Worm (Caenorhabditis elegans) whole organism, L3 larva: Measurements from ENCODE around the gene Y47D7A.2.

Experiments used
- R02D3.7 ChIP-seq: fragments of 150-350 bp; optimal IDR thresholded peaks from 2 replicates; lab custom pipeline; 2014; ENCODE audit warnings: missing biosample characterization, missing genetic modification characterization
- ZK546.5 ChIP-seq: sonication (generic microtip); optimal IDR thresholded peaks from 2 replicates; lab custom pipeline; 2017; ENCODE audit warnings: missing biosample characterization, missing genetic modification characterization
- aly-2 ChIP-seq: fragments of 150-350 bp; optimal IDR thresholded peaks from 2 replicates; lab custom pipeline; 2014; ENCODE audit warnings: missing biosample characterization, missing genetic modification characterization
- ama-1 ChIP-seq: fragments of 150-350 bp; optimal IDR thresholded peaks from 2 replicates; lab custom pipeline; 2018
- ceh-16 ChIP-seq: sonication (generic microtip); optimal IDR thresholded peaks from 2 replicates; lab custom pipeline; 2017; ENCODE audit warnings: missing biosample characterization, missing genetic modification characterization
- ceh-28 ChIP-seq: fragments of 150-350 bp; optimal IDR thresholded peaks from 2 replicates; lab custom pipeline; 2014; ENCODE audit warnings: missing biosample characterization, missing genetic modification reagents, missing genetic modification characterization
- ceh-82 ChIP-seq: fragments of 150-350 bp; optimal IDR thresholded peaks from 2 replicates; lab custom pipeline; 2014; ENCODE audit warnings: missing biosample characterization, missing genetic modification characterization
- daf-12 ChIP-seq: fragments of 150-350 bp; optimal IDR thresholded peaks from 2 replicates; lab custom pipeline; 2014; ENCODE audit warnings: missing biosample characterization, missing genetic modification reagents, missing genetic modification characterization
- egl-27 ChIP-seq: sonication (generic microtip); optimal IDR thresholded peaks from 4 replicates; lab custom pipeline; 2017; ENCODE audit warnings: missing biosample characterization, missing genetic modification reagents, missing genetic modification characterization
- egl-5 ChIP-seq: fragments of 150-350 bp; optimal IDR thresholded peaks from 2 replicates; lab custom pipeline; 2017; ENCODE audit warnings: missing biosample characterization, missing genetic modification reagents, missing genetic modification characterization, inconsistent platforms
- elt-1 ChIP-seq: fragments of 150-350 bp; optimal IDR thresholded peaks from 2 replicates; lab custom pipeline; 2014; ENCODE audit warnings: missing biosample characterization, missing genetic modification characterization
- elt-2 ChIP-seq: sonication (generic microtip); optimal IDR thresholded peaks from 2 replicates; lab custom pipeline; 2016; ENCODE audit warnings: missing genetic modification reagents, mild to moderate bottlenecking, missing genetic modification characterization, missing compliant biosample characterization
- elt-3 ChIP-seq, 3 experiments: fragments of 150-350 bp in 1 of 3; sonication (generic microtip) in 2 of 3; optimal IDR thresholded peaks; 2 replicates in 2 of 3; 4 replicates in 1 of 3; lab custom pipeline; 2014 to 2017; ENCODE audit warnings: missing biosample characterization in 3 of 3, missing genetic modification characterization in 3 of 3
- eor-1 ChIP-seq, 2 experiments: fragments of 150-350 bp; optimal IDR thresholded peaks; 2 replicates each; lab custom pipeline; 2014 to 2018; ENCODE audit warnings: missing biosample characterization in 2 of 2, missing genetic modification characterization in 2 of 2
- fkh-10 ChIP-seq: sonication (generic microtip); optimal IDR thresholded peaks from 2 replicates; lab custom pipeline; 2017; ENCODE audit warnings: missing biosample characterization, missing genetic modification reagents, missing genetic modification characterization
- fkh-2 ChIP-seq: fragments of 150-350 bp; optimal IDR thresholded peaks from 2 replicates; lab custom pipeline; 2014; ENCODE audit warnings: missing biosample characterization, missing genetic modification reagents, missing genetic modification characterization
- fos-1 ChIP-seq: fragments of 150-350 bp; optimal IDR thresholded peaks from 2 replicates; lab custom pipeline; 2014; ENCODE audit warnings: missing biosample characterization, missing genetic modification characterization
- hmg-11 ChIP-seq: sonication (generic microtip); optimal IDR thresholded peaks from 2 replicates; lab custom pipeline; 2016; ENCODE audit warnings: missing genetic modification characterization, missing compliant biosample characterization
- jun-1 ChIP-seq: fragments of 150-350 bp; optimal IDR thresholded peaks from 2 replicates; lab custom pipeline; 2014; ENCODE audit warnings: missing biosample characterization, missing genetic modification reagents, missing genetic modification characterization
- lin-15B ChIP-seq: fragments of 150-350 bp; optimal IDR thresholded peaks from 2 replicates; lab custom pipeline; 2014; ENCODE audit warnings: missing biosample characterization, missing genetic modification characterization
- lin-39 ChIP-seq: fragments of 150-350 bp; optimal IDR thresholded peaks from 2 replicates; lab custom pipeline; 2018; ENCODE audit warnings: missing biosample characterization, missing genetic modification reagents, missing genetic modification characterization
- mdl-1 ChIP-seq: fragments of 150-350 bp; optimal IDR thresholded peaks from 2 replicates; lab custom pipeline; 2014; ENCODE audit warnings: missing biosample characterization, missing genetic modification characterization
- mml-1 ChIP-seq: fragments of 150-350 bp; sonication (generic microtip); optimal IDR thresholded peaks from 3 replicates; lab custom pipeline; 2014; ENCODE audit warnings: missing biosample characterization, missing genetic modification characterization
- nfya-1 ChIP-seq: sonication (generic microtip); optimal IDR thresholded peaks from 2 replicates; lab custom pipeline; 2017; ENCODE audit warnings: missing genetic modification characterization, mild to moderate bottlenecking, missing compliant biosample characterization, antibody characterized with exemption, moderate library complexity; ENCODE audit not compliant: insufficient read depth
- nhr-11 ChIP-seq: fragments of 150-350 bp; optimal IDR thresholded peaks from 2 replicates; lab custom pipeline; 2014; ENCODE audit warnings: missing biosample characterization, missing genetic modification characterization
- nhr-12 ChIP-seq: fragments of 150-350 bp; optimal IDR thresholded peaks from 2 replicates; lab custom pipeline; 2014; ENCODE audit warnings: missing biosample characterization, missing genetic modification characterization
- nhr-23 ChIP-seq: fragments of 150-350 bp; optimal IDR thresholded peaks from 2 replicates; lab custom pipeline; 2014; ENCODE audit warnings: missing biosample characterization, missing genetic modification reagents, missing genetic modification characterization
- nhr-237 ChIP-seq: fragments of 150-350 bp; optimal IDR thresholded peaks from 2 replicates; lab custom pipeline; 2014; ENCODE audit warnings: missing biosample characterization, missing genetic modification characterization
- nhr-25 ChIP-seq: sonication (generic microtip); optimal IDR thresholded peaks from 2 replicates; lab custom pipeline; 2017; ENCODE audit warnings: missing biosample characterization, missing genetic modification characterization
- nhr-28 ChIP-seq: fragments of 150-350 bp; optimal IDR thresholded peaks from 2 replicates; lab custom pipeline; 2014; ENCODE audit warnings: missing biosample characterization, missing genetic modification characterization
- nhr-43 ChIP-seq: sonication (generic microtip); optimal IDR thresholded peaks from 2 replicates; lab custom pipeline; 2016; ENCODE audit warnings: mild to moderate bottlenecking, missing genetic modification characterization, missing compliant biosample characterization; ENCODE audit not compliant: poor library complexity, severe bottlenecking
- nhr-67 ChIP-seq: fragments of 150-350 bp; optimal IDR thresholded peaks from 2 replicates; lab custom pipeline; 2014; ENCODE audit warnings: missing biosample characterization, missing genetic modification characterization
- nhr-76 ChIP-seq: fragments of 150-350 bp; sonication (generic microtip); optimal IDR thresholded peaks from 5 replicates; lab custom pipeline; 2014; ENCODE audit warnings: missing biosample characterization, missing genetic modification characterization
- nhr-77 ChIP-seq: fragments of 150-350 bp; optimal IDR thresholded peaks from 2 replicates; lab custom pipeline; 2014; ENCODE audit warnings: missing biosample characterization, missing genetic modification characterization
- pha-4 ChIP-seq: fragments of 150-350 bp; optimal IDR thresholded peaks from 2 replicates; lab custom pipeline; 2014; ENCODE audit warnings: missing biosample characterization, missing genetic modification reagents, missing genetic modification characterization
- pqm-1 ChIP-seq: fragments of 150-350 bp; optimal IDR thresholded peaks from 2 replicates; lab custom pipeline; 2017; ENCODE audit warnings: missing biosample characterization, missing genetic modification characterization, inconsistent platforms
- sea-2 ChIP-seq: fragments of 150-350 bp; sonication (generic microtip); optimal IDR thresholded peaks from 4 replicates; lab custom pipeline; 2014; ENCODE audit warnings: missing biosample characterization, missing genetic modification reagents, missing genetic modification characterization
- skn-1 ChIP-seq: fragments of 150-350 bp; optimal IDR thresholded peaks from 2 replicates; lab custom pipeline; 2014; ENCODE audit warnings: missing biosample characterization, missing genetic modification characterization
- snpc-4 ChIP-seq: fragments of 150-350 bp; optimal IDR thresholded peaks from 2 replicates; lab custom pipeline; 2014; ENCODE audit warnings: missing biosample characterization, missing genetic modification characterization
- tbx-2 ChIP-seq: sonication (generic microtip); optimal IDR thresholded peaks from 2 replicates; lab custom pipeline; 2016; ENCODE audit warnings: mild to moderate bottlenecking, missing genetic modification characterization, missing compliant biosample characterization
- unc-39 ChIP-seq: sonication (generic microtip); optimal IDR thresholded peaks from 4 replicates; lab custom pipeline; 2017; ENCODE audit warnings: missing biosample characterization, missing genetic modification characterization
- unc-62 ChIP-seq: fragments of 150-350 bp; sonication (generic microtip); optimal IDR thresholded peaks from 4 replicates; lab custom pipeline; 2014; ENCODE audit warnings: missing biosample characterization, missing genetic modification reagents, missing genetic modification characterization
- zag-1 ChIP-seq: fragments of 150-350 bp; optimal IDR thresholded peaks from 2 replicates; lab custom pipeline; 2014; ENCODE audit warnings: missing biosample characterization, missing genetic modification characterization
- ztf-11 ChIP-seq: fragments of 150-350 bp; optimal IDR thresholded peaks from 2 replicates; lab custom pipeline; 2014; ENCODE audit warnings: missing biosample characterization, missing genetic modification characterization
- ztf-4 ChIP-seq: fragments of 150-350 bp; optimal IDR thresholded peaks from 2 replicates; lab custom pipeline; 2014; ENCODE audit warnings: missing biosample characterization, missing genetic modification characterization

Y47D7A.2 gene

DNA sequence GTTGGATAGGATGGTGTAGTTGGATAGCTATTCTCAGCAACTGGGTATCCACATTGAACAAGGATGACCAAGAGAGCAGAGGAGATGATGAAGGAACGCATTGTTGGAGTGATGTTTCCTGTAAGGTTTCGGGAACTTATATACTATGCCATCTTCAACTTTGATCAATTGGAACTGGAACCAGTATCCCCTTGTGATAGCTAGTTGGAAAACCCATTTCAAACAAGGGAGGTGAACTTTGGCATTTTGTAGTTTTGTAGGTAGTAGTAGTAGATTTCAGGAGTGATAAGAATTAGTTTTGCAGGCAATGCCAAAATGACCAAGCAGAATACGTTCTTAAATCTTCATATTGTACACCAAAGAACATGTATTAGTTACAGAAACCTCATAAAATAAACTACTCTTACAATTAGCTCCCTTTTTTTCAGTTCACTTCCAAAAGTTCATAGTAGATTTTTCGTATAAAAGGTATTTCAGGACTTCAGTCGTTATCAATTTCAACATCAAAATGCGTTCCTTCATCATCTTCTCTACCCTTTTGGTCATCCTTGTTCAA is at the start of gene Y47D7A.2, which contains the start of gene Y47D7A.7:
Y47D7A.2 (plus strand) TSS at position 506 of the 556 bp plus-strand sequence.
Y47D7A.7 (minus strand) TSS at position 101 of the 556 bp plus-strand sequence.
- TF ChIP-seq pqm-1 (tag; lab: Kevin White, UChicago), result no peak
- TF ChIP-seq ztf-4 (tag; lab: Kevin White, UChicago), result no peak
- TF ChIP-seq nhr-67 (tag; lab: Kevin White, UChicago), result no peak
- no peak for TF ChIP-seq jun-1 (tag; lab: Kevin White, UChicago)
- no peak for TF ChIP-seq nhr-77 (tag; lab: Kevin White, UChicago)
- no peak for TF ChIP-seq nhr-12 (tag; lab: Kevin White, UChicago)
- TF ChIP-seq aly-2 (tag; lab: Kevin White, UChicago), result no peak
- no peak for TF ChIP-seq nhr-25
- no peak for TF ChIP-seq daf-12
- no peak for TF ChIP-seq snpc-4 (tag; lab: Kevin White, UChicago)
- TF ChIP-seq lin-39 (tag; lab: Kevin White, UChicago), result no peak
- TF ChIP-seq ama-1 (lab: Kevin White, UChicago), result no peak
- TF ChIP-seq egl-27 (tag; lab: Kevin White, UChicago), result no peak

DNA sequence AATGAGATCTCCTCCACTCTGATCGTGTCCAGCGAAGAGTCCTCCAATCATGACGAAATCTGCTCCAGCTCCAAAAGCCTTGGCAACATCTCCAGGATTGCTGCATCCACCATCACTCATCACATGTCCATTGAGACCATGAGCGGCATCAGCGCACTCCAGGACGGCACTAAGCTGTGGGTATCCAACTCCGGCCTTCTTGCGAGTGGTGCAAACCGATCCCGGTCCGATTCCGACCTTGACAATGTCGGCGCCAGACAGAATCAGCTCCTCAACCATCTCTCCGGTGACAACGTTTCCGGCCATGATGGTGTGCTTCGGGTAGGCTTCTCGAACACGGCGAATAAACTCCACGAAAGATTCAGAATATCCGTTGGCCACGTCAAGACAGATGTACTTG is 49.6 kb upstream of the Y47D7A.2 start:
- TF ChIP-seq sea-2 (no peak), elt-2 (tag; lab: Kevin White, UChicago) (no peak), nhr-12 (tag; lab: Kevin White, UChicago) (no peak), egl-5 (no peak), fkh-10 (no peak), mml-1 (tag; lab: Kevin White, UChicago) (no peak), ama-1 (lab: Kevin White, UChicago) (no peak), ceh-28 (tag; lab: Kevin White, UChicago) (no peak), fos-1 (tag; lab: Kevin White, UChicago) (no peak), nhr-28 (tag; lab: Kevin White, UChicago) (no peak), nhr-43 (no peak), nhr-76 (tag; lab: Kevin White, UChicago) (no peak), egl-27 (tag; lab: Kevin White, UChicago) (no peak), unc-62 (GFP tag; lab: Kevin White, UChicago) (no peak), elt-1 (tag; lab: Kevin White, UChicago) (no peak)

DNA sequence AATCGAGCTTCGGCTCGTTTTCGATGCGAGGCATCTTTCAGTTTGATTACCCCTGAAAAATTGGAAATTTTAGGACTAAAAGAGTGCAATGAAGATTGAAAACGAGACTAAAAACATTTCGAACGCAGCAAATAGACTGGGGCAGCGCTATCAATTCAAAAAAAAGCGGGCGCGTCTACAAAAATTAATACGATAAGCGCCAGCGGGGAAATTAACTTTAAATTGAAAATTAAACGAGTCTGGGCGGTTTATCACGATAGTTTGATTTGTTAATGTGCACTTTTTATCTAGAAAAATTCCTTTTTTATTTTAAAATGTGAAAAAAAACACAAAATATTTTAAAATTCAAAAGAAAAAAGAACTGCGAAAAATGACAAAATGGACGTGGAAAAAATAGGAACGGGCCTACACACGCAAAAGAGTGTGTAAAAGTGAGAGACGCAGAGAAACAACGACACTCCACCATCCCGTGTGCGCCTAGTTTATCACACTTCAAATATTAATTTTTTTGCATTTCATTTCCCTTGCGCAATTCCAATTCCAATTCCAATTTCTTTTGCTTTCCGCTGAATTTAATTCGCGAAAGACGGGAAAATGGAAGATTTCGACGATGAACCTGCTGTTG is 48.7 kb upstream of the Y47D7A.2 start, which contains the start of the genes gmpr-1 and fipp-1:
gmpr-1 (minus strand) TSS at position 75 of the 625 bp plus-strand sequence.
fipp-1 (plus strand) TSS at position 499 of the 625 bp plus-strand sequence.
- TF ChIP-seq elt-3 (tag; optimal IDR thresholded peaks at IDR 0.05; lab: Kevin White, UChicago) (no peak), elt-2 (tag; lab: Kevin White, UChicago) (peak; percentile 74), fos-1 (tag; lab: Kevin White, UChicago) (no peak), nhr-77 (tag; lab: Kevin White, UChicago) (no peak), nhr-76 (tag; lab: Kevin White, UChicago) (no peak), nhr-28 (tag; lab: Kevin White, UChicago) (no peak), unc-62 (GFP tag; lab: Kevin White, UChicago) (no peak), lin-39 (tag; lab: Kevin White, UChicago) (peak; percentile 16), lin-15B (peak; percentile 61), nhr-11 (tag; lab: Kevin White, UChicago) (no peak), tbx-2 (tag; lab: Kevin White, UChicago) (no peak), snpc-4 (tag; lab: Kevin White, UChicago) (no peak), ama-1 (lab: Kevin White, UChicago) (no peak), R02D3.7 (no peak), ZK546.5 (tag; lab: Kevin White, UChicago) (no peak), nhr-23 (tag; lab: Kevin White, UChicago) (peak; percentile 69), ceh-16 (no peak), nhr-237 (tag; lab: Kevin White, UChicago) (no peak), hmg-11 (tag; lab: Kevin White, UChicago) (peak; percentile 62), skn-1 (tag; lab: Kevin White, UChicago) (no peak), nhr-67 (tag; lab: Kevin White, UChicago) (no peak), fkh-10 (no peak), pqm-1 (tag; lab: Kevin White, UChicago) (no peak), pha-4 (tag; lab: Kevin White, UChicago) (peak; percentile 48), ceh-28 (tag; lab: Kevin White, UChicago) (no peak), nhr-25 (no peak), zag-1 (no peak), ztf-4 (tag; lab: Kevin White, UChicago) (no peak), nfya-1 (tag; lab: Kevin White, UChicago) (peak; percentile 64), egl-27 (tag; lab: Kevin White, UChicago) (no peak), eor-1 (tag; optimal IDR thresholded peaks at IDR 0.05; lab: Kevin White, UChicago) (no peak), fkh-2 (tag; lab: Kevin White, UChicago) (no peak), unc-39 (tag; lab: Kevin White, UChicago) (no peak), ztf-11 (tag; lab: Kevin White, UChicago) (no peak), nhr-43 (no peak), mml-1 (tag; lab: Kevin White, UChicago) (no peak), daf-12 (no peak), aly-2 (tag; lab: Kevin White, UChicago) (no peak), mdl-1 (tag; lab: Kevin White, UChicago) (no peak), elt-1 (tag; lab: Kevin White, UChicago) (no peak), jun-1 (tag; lab: Kevin White, UChicago) (peak; percentile 24), ceh-82 (tag; lab: Kevin White, UChicago) (no peak)
- TF ChIP-seq, all 47 proteins: peak for 8
